Worm (Caenorhabditis elegans): ENCODE results near the gene lgc-20.

The lgc-20 gene

DNA sequence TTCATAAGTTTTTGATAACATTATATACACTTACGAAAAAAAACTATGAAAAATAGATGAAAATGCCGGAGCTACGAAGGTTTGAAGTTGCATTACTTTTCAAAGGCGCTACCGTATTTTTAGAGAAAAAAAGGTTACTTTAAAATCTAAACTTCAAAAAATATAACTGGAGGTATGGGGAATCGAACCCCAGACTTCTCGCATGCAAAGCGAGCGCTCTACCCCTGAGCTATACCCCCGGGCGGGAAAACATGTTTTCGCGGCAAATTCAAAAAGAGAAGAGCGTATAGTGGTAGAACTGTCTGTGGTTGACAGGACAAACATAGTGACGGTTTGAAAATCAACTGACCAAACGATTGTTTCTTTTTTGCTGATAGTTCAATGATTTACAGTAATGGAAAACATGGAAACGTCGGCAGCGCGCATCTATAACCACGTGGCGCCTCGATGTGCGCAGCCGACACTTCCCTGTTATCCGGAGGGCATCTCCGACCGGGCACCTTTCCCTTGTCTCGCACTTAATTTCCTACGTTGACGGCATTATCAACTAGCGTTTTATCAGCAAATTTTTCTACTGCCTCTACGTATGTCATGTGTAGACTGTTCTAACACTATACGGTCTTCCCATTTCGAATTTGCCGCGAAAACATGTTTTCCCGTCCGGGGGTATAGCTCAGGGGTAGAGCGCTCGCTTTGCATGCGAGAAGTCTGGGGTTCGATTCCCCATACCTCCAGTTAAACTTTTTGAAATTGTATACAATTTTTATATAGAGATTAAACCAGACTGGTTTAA, 9.4 kb downstream of the lgc-20 start (continued):
- TF ChIP-seq sptf-1 (tag; optimal IDR thresholded peaks at IDR 0.05) (no peak), nhr-77 (tag; optimal IDR thresholded peaks at IDR 0.05) (no peak), ama-1 (optimal IDR thresholded peaks at IDR 0.05) (no peak), C16A3.4 (tag; optimal IDR thresholded peaks at IDR 0.05) (peak; percentile 6), efl-1 (optimal IDR thresholded peaks at IDR 0.05) (peak in 1 of 2 experiments; percentile 38), efl-1 (GFP tag; optimal IDR thresholded peaks at IDR 0.05 in 1 of 2) (peak; percentile 42 to 71), blmp-1 (tag; optimal IDR thresholded peaks at IDR 0.05) (no peak), ceh-8 (GFP tag; optimal IDR thresholded peaks at IDR 0.05) (no peak), lin-39 (tag; optimal IDR thresholded peaks at IDR 0.05) (no peak), unc-62 (GFP tag; optimal IDR thresholded peaks at IDR 0.05) (no peak), alr-1 (tag; optimal IDR thresholded peaks at IDR 0.05; ENCODE audit: borderline replicate concordance) (no peak), mep-1 (tag; optimal IDR thresholded peaks at IDR 0.05) (peak; percentile 9)

DNA sequence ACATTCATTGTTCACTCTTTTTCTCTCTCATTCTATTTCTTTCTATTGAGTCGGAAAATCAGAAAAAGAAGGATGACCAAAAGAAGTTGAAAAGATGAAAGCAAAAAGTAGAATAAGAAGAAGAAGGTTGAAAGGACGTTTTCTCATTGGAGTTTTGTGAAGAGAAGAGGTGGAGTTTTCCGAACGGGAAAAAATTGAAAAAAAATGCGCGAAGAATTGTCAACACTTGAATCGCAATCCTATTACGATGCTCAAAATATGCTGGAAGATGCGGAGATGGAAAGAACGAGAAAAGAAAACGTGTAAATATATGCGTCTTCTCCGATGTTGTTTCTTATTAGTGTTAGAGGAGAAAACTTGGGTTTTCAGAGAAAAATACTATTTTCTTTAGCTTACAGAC, 10.0 kb downstream of the lgc-20 start:
- no peak for TF ChIP-seq ceh-63 (GFP tag; optimal IDR thresholded peaks at IDR 0.05)
- TF ChIP-seq sptf-1 (tag; optimal IDR thresholded peaks at IDR 0.05), result no peak
- TF ChIP-seq fkh-10 (GFP tag; optimal IDR thresholded peaks at IDR 0.05), result peak; percentile 44
- peak; percentile 36 for TF ChIP-seq lin-14 (GFP tag; optimal IDR thresholded peaks at IDR 0.05)

DNA sequence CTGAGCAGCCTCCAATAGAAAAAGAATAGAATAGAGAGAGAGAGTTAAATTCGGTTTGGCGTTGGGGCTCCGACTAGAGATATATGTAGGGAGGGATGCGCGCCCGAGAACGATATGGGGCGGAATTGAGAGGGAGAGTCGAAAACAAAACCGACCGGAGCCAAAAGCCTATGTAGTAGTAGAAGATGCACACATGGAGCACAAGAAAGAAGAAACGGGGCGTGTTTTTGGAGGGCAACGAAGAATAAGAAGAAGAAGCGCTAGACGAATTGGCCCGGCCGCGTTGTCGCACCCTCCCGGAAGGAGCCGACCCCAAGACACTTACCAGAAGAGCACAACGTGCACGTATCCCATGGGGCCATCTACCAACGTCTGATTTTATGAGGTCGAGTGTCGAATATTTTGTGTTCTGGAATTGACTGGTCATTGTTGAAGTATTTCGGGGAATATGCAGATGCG, 14.4 kb downstream of the lgc-20 start, which contains the start of gene tag-180:
Gene tag-180, minus strand, starts transcription at position 409 of the 459 bp plus-strand sequence.
- TF ChIP-seq lin-14 (GFP tag; optimal IDR thresholded peaks at IDR 0.05) (peak; percentile 63), ceh-82 (tag; optimal IDR thresholded peaks at IDR 0.05) (peak in 1 of 3 experiments; percentile 1), F16B12.6 (tag; optimal IDR thresholded peaks at IDR 0.05) (no peak)

DNA sequence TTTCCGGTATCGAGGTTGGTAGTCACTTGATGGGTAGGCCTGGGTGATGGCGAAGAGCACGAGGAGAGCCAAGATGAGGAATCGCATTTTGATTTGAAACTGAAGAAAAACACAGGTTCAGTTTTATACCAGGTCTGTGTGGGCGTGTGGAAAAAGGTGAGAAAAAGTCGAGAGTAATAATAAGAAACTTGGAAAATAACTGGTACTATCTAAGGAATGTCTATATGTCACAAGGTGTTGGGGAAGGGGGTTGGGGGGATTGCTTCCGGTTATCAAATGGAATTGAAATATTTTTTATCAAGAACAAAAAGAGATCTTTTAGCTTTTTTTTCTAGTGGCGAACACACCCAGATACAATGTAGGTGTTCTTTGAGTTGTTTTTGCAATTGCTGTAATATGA, 23.8 kb downstream of the lgc-20 start, which contains the start of gene nlp-51:
Gene nlp-51, minus strand, starts transcription at position 101 of the 400 bp plus-strand sequence.
- TF ChIP-seq sptf-1 (tag; optimal IDR thresholded peaks at IDR 0.05), result no peak
- TF ChIP-seq pqm-1 (tag; optimal IDR thresholded peaks at IDR 0.05), result no peak
- TF ChIP-seq aha-1 (tag; optimal IDR thresholded peaks at IDR 0.05), result no peak
- no peak for TF ChIP-seq nhr-20 (tag; optimal IDR thresholded peaks at IDR 0.05)

DNA sequence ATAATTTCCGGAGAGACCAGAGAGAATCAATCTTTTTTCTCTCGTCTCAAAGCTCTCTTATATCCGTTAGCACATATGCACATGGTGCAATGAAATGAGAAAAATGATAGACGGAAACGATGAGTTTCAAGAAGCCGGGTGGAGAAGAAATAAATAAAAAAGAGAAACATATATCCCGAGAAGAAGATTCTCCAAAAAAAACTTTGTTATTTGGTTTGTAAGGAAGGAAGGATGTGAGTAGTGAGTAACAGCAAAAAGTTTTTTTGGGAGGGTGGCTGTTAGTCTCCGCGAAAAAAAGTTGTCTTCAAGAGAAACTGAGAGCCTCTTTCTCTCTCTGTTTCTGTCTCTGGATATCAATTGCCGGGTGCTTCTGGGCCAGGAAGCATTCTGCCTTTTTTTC, 26.7 kb downstream of the lgc-20 start:
- no peak for TF ChIP-seq ceh-8 (GFP tag; optimal IDR thresholded peaks at IDR 0.05)
- TF ChIP-seq unc-98 (GFP tag; IDR thresholded peaks at IDR 0.05), result no peak
- no peak for TF ChIP-seq nhr-19 (GFP tag; conservative IDR thresholded peaks at IDR 0.05)
- TF ChIP-seq lin-14 (GFP tag; optimal IDR thresholded peaks at IDR 0.05), result peak; percentile 63
- TF ChIP-seq egl-13 (tag; optimal IDR thresholded peaks at IDR 0.05), result peak; percentile 29
- TF ChIP-seq nhr-76 (tag; optimal IDR thresholded peaks at IDR 0.05), result no peak

DNA sequence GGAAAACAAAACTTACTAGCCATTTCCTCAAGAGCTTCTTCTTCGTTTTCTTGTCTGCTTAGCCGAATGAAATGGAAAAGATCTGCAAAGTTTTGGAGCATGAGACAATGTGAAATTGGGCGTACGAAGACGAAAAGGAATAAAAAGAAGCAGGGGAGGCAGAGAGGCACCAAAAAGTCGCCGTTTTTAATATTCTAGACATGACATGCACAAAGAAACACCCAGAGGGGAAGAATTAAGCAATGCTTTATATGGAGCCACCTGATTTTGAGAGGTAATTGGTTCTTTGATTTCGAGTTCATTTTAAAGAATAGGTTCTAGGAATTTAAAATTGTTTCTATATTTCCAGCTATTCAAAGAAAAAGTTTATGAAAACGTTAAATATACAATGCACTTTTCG, 29.2 kb downstream of the lgc-20 start, which contains the start of gene T24F1.4:
Gene T24F1.4, minus strand, starts transcription at position 101 of the 400 bp plus-strand sequence.
- TF ChIP-seq irx-1 (tag; optimal IDR thresholded peaks at IDR 0.05) (no peak), fkh-8 (tag; optimal IDR thresholded peaks at IDR 0.05) (peak; percentile 44), lin-14 (GFP tag; optimal IDR thresholded peaks at IDR 0.05) (peak; percentile 21), mep-1 (tag; optimal IDR thresholded peaks at IDR 0.05) (no peak), nhr-71 (tag; optimal IDR thresholded peaks at IDR 0.05) (peak; percentile 40)

DNA sequence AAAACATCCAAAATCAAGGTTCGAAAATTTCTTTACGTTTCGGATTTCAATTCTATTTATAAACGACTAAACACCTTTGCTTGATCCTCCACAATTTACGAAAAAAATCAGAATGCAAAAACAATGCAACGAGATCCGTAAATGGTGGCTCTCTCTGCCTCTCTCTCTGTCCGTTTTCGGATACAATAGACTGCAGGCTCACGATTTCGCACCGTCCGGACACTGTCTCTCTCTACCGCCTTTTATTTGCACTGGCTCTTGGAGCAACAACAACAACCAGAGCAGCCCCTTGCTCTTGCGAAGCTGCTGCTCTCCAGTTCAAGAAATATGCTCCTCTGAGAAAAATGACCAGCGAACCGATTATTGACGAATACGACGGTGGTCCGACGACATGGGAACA, 31.2 kb downstream of the lgc-20 start, which contains the start of gene T24F1.7:
Gene T24F1.7, plus strand, starts transcription at position 301 of the 400 bp plus-strand sequence.
- TF ChIP-seq C04F5.9 (tag; optimal IDR thresholded peaks at IDR 0.05), result no peak
- no peak for TF ChIP-seq ztf-4 (tag; optimal IDR thresholded peaks at IDR 0.05)
- no peak for TF ChIP-seq pax-3 (tag; optimal IDR thresholded peaks at IDR 0.05)
- no peak for TF ChIP-seq unc-30 (tag; optimal IDR thresholded peaks at IDR 0.05)
- TF ChIP-seq unc-98 (GFP tag; IDR thresholded peaks at IDR 0.05), result no peak
- no peak for TF ChIP-seq ama-1 (optimal IDR thresholded peaks at IDR 0.05)
- no peak for TF ChIP-seq nhr-76 (tag; optimal IDR thresholded peaks at IDR 0.05)
- no peak for TF ChIP-seq nhr-85 (tag)
- no peak for TF ChIP-seq nhr-11 (tag; optimal IDR thresholded peaks at IDR 0.05)
- no peak for TF ChIP-seq C34B4.2 (tag; optimal IDR thresholded peaks at IDR 0.05)
- no peak for TF ChIP-seq C16A3.4 (tag; optimal IDR thresholded peaks at IDR 0.05)
- no peak for TF ChIP-seq mep-1 (tag; optimal IDR thresholded peaks at IDR 0.05)
